Fruit fly (Drosophila melanogaster) Kc167 (cell line): ENCODE measurements around the gene CG12974.

Source experiments
- Myc ChIP-seq: fragments of >200 bp; optimal IDR thresholded peaks from 2 replicates; lab custom pipeline; 2017; ENCODE audit warnings: missing external identifiers
- Sin3A ChIP-seq: fragments of >200 bp; optimal IDR thresholded peaks from 2 replicates; lab custom pipeline; 2018; ENCODE audit warnings: missing external identifiers
- h ChIP-seq: fragments of >200 bp; optimal IDR thresholded peaks from 3 replicates; lab custom pipeline; 2018; ENCODE audit warnings: missing external identifiers
- insv ChIP-seq: fragments of >200 bp; optimal IDR thresholded peaks from 3 replicates; lab custom pipeline; 2018; ENCODE audit warnings: missing external identifiers
- psq ChIP-seq: fragments of >200 bp; optimal IDR thresholded peaks from 2 replicates; lab custom pipeline; 2017; ENCODE audit warnings: missing external identifiers
- ttk ChIP-seq: sonication (Bioruptor generic); optimal IDR thresholded peaks from 2 replicates; lab custom pipeline; 2017; ENCODE audit warnings: missing external identifiers

Gene CG12974

DNA sequence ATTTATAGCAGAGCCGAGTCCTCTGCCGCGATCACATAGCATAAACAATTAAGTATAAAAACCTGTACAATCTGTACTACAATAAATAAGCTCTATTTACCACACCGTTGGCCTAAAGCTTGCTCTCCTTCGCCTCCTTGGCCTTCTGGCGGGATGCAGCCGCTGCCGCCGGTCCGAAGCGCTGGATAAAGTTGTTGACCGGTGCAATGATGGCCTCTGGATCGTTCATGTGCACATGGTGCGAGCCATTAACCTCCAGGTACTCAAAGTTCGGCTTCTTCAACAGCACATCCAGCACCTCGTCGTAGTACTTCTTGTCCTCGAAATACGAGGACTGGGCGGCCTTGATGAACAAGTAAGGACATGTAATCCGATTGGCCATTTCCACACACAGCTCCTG, 16.7 kb upstream of the CG12974 start:
- no peak for TF ChIP-seq insv
- TF ChIP-seq Myc (lab: Kevin White, UChicago) = no peak
- no peak for TF ChIP-seq Sin3A (lab: Kevin White, UChicago)
- no peak for TF ChIP-seq h (lab: Kevin White, UChicago)
- TF ChIP-seq psq (lab: Kevin White, UChicago) = no peak
- TF ChIP-seq ttk = no peak

DNA sequence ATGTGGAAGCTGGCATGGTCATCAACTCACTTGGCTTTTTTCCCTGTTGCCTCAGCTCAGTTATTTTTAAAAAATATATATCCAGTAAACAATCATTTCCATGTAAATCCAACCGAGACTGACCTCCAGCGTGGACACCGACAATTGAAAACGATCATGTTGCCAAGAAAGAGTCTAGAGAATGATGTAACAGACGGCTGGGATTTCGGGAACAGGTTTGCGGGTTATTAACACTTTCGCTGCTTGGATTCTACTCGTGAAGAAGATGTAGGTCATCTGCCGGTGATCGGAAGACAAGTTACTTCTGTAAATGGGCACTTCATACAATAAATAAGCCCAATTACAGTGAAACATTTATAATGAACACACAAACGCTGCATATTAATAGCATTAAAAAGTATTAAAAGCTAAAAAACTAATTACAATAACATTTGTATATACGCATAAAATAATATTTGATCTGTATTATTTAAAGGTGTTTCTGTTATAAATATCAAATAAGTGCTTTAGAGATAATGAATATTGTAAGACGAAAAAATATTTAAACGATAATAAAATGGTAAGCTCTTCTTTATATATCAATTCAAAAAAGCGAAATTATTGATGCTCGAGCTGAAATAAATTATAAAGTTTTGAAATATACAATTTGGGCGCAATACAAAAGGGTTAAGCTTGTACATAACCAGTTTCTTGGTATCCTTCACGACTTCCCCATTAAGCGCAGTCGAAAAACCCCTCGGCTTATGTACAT, 16.1 kb upstream of the CG12974 start:
- TF ChIP-seq ttk (no peak), psq (lab: Kevin White, UChicago) (no peak), Sin3A (lab: Kevin White, UChicago) (no peak), insv (no peak), Myc (lab: Kevin White, UChicago) (no peak), h (lab: Kevin White, UChicago) (no peak)

DNA sequence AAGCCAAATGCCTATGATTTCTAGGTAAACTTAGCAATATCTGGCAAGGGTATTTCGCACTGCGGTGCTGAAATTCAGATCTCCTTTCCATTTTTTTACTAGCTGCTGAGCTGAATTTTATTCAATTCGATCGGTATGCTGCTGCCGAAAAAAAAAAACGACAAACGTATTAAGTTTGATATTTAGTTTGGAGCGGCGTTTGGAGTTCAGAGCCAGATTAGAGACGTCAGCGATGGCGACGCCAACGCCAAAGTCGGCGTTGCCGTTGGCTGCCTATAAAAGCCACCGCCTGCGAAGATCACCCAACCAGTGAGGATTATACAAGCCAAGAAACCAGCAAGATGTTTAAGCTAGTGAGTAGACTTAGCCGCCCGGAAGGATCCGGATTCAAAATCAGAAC, 14.5 kb upstream of the CG12974 start, which contains the start of gene Cpr78Cc:
TSS of gene Cpr78Cc (plus strand) at position 301 of the 400 bp plus-strand sequence.
- TF ChIP-seq ttk (no peak), psq (lab: Kevin White, UChicago) (no peak), insv (no peak), h (lab: Kevin White, UChicago) (no peak), Sin3A (lab: Kevin White, UChicago) (no peak), Myc (lab: Kevin White, UChicago) (no peak)

DNA sequence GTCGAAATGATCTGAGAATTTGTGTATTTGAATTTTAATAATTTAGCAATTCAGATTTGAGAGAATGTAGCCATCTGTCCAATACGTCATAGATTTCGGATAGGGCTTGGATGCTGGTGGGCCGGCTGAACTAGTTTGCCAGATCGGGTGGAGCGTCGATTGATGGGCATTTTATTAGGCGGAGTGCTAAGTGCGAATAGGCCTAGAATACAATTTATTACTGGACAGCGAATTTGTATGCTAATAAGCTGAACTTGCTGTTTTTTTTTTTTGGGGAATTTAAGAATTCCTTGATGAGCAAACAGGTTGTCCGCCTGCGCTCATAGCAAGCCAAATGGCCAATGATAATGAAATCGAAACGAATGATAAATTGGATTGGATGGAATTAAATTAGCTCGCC, 13.4 kb upstream of the CG12974 start:
- TF ChIP-seq Sin3A (lab: Kevin White, UChicago) = no peak
- TF ChIP-seq ttk = no peak
- TF ChIP-seq insv = no peak
- TF ChIP-seq h (lab: Kevin White, UChicago) = no peak
- TF ChIP-seq Myc (lab: Kevin White, UChicago) = no peak
- TF ChIP-seq psq (lab: Kevin White, UChicago) = no peak

DNA sequence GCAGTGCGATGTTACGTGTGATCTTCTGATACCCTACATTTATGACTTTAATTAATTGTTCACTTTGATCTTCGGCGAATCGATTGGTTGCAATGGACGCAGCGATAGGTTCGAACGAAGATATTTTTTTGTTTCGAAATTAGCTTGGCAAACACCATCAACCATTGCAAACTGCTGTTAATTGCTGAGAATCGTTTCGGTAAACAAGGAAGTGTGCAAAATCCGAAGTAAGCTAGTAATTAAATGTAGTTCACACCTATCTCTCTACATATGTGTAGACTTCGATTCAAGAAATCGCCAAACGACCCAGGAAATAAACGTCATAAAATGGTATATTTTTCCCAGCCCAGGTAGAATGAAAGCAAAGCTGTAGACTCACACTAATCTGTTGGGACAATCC, 12.6 kb upstream of the CG12974 start, which contains the start of gene CG43702:
TSS of gene CG43702 (plus strand) at position 301 of the 400 bp plus-strand sequence.
- TF ChIP-seq Sin3A (lab: Kevin White, UChicago) = no peak
- no peak for TF ChIP-seq insv
- TF ChIP-seq h (lab: Kevin White, UChicago) = no peak
- no peak for TF ChIP-seq Myc (lab: Kevin White, UChicago)
- no peak for TF ChIP-seq ttk
- TF ChIP-seq psq (lab: Kevin White, UChicago) = no peak

DNA sequence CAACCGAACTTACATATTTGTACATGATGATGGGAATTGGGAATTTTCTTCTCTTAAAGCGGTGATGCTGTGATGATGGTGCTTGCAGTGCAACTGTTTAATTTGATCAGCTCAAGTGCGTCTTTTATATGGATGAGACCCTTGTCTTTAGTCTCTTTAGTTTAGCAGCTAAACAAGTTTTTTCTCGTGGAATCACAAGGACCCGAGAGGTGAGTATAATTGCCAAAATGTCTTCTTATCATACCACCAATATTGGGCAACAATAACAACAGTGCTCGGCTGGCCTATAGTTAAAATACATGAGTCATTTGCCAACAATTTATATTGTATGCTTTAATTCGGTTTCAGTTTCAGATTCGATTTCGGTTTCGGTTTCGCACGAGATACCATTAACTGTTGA, 11.9 kb upstream of the CG12974 start, which contains the start of gene Edg78E:
TSS of gene Edg78E (minus strand) at position 101 of the 400 bp plus-strand sequence.
- no peak for TF ChIP-seq ttk
- no peak for TF ChIP-seq Myc (lab: Kevin White, UChicago)
- TF ChIP-seq psq (lab: Kevin White, UChicago) = no peak
- TF ChIP-seq h (lab: Kevin White, UChicago) = no peak
- no peak for TF ChIP-seq insv
- no peak for TF ChIP-seq Sin3A (lab: Kevin White, UChicago)

DNA sequence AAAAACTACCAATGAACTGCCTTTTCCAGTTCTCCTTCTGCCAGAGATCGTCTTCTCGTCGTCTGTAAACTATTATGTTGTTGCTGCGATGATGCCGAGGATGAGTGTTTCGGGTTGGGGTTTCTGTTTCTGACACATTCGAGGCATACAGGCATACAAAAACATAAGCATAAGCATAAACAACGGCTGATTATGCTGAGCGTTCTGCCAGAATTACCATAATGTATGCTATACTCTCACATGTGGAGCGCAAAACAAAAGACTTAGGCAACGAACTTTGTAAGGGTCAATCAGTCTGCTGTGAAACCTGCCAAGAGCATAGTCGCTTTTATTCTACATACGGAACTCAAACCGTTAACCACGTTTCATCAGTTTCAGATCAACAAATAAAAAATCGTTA, 8.4 kb upstream of the CG12974 start, which contains the start of gene Cpr78Cb:
TSS of gene Cpr78Cb (plus strand) at position 291 of the 400 bp plus-strand sequence.
- no peak for TF ChIP-seq insv

DNA sequence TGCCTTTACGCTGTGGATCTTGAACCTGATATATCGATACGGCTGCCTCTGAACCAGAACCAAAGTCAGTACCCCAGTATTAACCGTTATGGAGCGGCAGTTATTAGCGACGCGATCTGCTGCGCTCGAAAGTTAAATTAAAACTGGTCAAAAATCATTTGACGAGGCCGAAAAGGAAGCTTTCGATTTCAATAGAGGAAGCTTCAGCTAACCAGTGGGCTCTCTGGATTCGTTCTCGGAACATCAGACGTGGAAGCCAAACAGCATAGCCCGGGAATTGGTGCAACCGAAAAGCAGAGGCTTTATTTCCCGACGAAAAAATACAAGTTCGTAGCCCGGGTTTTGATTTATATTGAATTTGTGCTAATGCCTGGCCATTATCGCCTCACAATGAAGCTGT, 6.9 kb upstream of the CG12974 start, which contains the start of gene Cpr78Ca:
TSS of gene Cpr78Ca (minus strand) at position 101 of the 400 bp plus-strand sequence.
- no peak for TF ChIP-seq psq (lab: Kevin White, UChicago)
- TF ChIP-seq ttk = no peak
- no peak for TF ChIP-seq Myc (lab: Kevin White, UChicago)
- TF ChIP-seq h (lab: Kevin White, UChicago) = no peak
- TF ChIP-seq Sin3A (lab: Kevin White, UChicago) = no peak
- TF ChIP-seq insv = no peak

DNA sequence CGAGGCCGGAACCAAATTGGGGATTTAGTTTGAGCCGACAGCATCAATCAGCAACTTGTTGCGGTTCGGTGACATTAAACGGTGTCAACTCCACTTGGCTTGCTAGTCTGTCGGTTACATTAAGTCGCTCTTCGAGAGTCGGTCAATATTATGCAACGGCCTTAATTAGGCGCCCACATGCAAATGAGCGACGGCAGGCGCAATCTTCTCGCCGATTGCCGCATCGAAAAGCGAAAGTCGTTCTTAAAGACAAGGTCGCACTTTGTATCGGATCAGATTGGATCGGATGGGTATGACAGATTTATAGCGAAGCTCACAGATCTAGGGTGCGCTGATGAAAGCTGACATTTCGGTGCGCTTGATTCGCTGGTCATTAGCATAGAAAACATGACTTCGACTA, 5.3 kb upstream of the CG12974 start:
- no peak for TF ChIP-seq insv

DNA sequence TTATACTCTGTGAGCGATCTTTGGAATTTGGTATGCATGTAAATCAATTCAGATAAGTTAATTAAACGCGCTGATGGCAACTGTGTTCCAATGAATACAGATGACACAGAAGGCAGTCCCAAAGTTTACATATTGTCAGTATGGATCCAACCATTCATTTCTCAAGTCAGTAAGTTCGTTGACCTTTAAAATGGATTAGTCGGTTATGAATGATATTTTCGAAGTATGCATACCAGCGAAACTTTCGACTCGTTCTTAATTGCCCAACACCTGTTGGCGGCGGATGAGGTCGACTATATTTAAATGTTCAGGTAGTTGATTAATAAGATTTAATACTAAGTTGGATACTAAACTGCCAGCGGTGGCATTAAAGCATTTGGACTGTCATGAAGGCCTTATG, 4.6 kb upstream of the CG12974 start:
- TF ChIP-seq h (lab: Kevin White, UChicago) (no peak), Sin3A (lab: Kevin White, UChicago) (no peak), Myc (lab: Kevin White, UChicago) (no peak), ttk (no peak), psq (lab: Kevin White, UChicago) (no peak), insv (no peak)

DNA sequence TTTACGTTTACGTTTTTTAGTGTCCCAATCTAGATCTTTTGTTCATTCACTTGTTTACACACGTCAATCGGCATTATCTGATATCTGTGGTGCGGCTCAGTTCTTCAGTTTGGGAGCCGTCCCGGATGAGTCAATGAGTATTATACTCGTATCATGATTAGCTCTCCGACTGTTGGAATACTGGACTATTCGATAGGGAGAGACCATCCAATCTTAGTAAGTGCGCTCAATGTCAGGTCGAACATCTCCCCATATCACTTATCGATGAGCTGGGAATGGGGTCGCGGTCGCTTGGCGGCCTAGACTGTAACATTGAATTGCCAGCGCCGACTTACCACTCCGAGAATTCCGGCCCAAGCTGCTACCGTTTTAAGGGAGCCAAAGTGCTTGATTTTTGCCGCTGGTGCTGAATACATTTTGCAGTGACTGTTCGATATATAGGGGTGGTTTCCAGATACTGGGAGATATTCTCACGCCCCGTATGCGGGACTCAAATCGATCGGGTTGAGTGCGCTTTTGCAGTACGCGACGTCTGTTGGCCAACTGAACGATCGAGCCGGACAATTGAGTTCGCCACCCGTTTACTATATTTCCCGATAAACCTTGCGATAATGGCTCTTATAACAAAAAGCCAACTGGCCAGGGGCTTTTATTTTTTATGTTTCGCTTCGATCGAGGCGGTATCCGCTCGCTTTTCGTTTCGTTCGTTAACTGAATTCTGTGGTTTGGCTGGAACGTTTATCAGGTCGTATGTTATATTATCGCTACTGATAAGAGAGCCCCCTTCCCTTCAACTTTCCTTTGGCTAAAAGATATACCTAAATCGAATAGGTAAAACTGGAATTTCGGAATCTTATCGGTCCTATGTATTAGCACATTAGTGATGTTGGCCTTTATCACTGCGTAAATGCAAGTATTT, 783 bp downstream of the CG12974 start:
- TF ChIP-seq psq (lab: Kevin White, UChicago) (no peak), Myc (lab: Kevin White, UChicago) (no peak), Sin3A (lab: Kevin White, UChicago) (no peak), insv (no peak), h (lab: Kevin White, UChicago) (no peak), ttk (no peak)

DNA sequence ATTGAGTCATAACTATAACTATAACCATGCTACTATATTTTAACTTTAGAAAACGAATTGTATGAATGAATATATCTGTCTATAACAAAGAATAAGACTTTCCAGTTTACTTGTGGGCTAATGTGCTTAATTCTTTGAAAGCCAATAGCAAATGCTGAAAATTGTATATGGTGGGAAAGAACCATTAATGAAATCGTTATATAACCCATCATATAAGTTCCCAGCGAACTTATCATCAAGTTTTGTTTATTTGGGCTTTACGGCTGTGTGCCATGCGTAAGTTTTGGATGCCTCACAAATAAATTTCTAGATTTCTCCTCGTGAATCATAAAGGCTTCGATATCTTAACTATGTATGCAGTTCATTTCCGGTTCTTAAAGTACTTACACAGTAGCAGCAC, 2.0 kb downstream of the CG12974 start:
- TF ChIP-seq psq (lab: Kevin White, UChicago) = no peak
